Fruit fly (Drosophila melanogaster): ENCODE results near the gene CycY.
A peak's percentile ranks its signal among the peaks of the same experiment; 100 is the strongest.

CycY gene

dm6 chr2L:11807697-11808226 is 5.8 kb downstream of the CycY start (continued):
- TF ChIP-seq sc (optimal IDR thresholded peaks at IDR 0.05) (no peak), sc (GFP tag; optimal IDR thresholded peaks at IDR 0.05) (no peak), da (GFP tag; optimal IDR thresholded peaks at IDR 0.05) (no peak), CG32772 (GFP tag; IDR thresholded peaks at IDR 0.05) (no peak), shn (GFP tag; optimal IDR thresholded peaks at IDR 0.05) (peak; percentile 18), gfzf (GFP tag; optimal IDR thresholded peaks at IDR 0.05) (no peak), CG4328 (GFP tag; optimal IDR thresholded peaks at IDR 0.05) (no peak), Scr (GFP tag; IDR thresholded peaks at IDR 0.05; ENCODE audit: partially characterized antibody) (no peak; the same call in 1 of the 2 replicates), vvl (GFP tag; IDR thresholded peaks at IDR 0.05) (peak; percentile 60), dimm (GFP tag; IDR thresholded peaks at IDR 0.05) (no peak), Mes4 (GFP tag; optimal IDR thresholded peaks at IDR 0.05) (peak; percentile 48), Rfx (GFP tag; IDR thresholded peaks at IDR 0.05) (no peak; the same call in 1 of the 2 replicates), Dip3 (GFP tag; optimal IDR thresholded peaks at IDR 0.05) (peak; percentile 19), Ptx1 (GFP tag; IDR thresholded peaks at IDR 0.05) (no peak), ranshi (GFP tag; IDR thresholded peaks at IDR 0.05) (no peak; the same call in 1 of the 2 replicates), Med (GFP tag) (peak; percentile 94), CG16815 (GFP tag; optimal IDR thresholded peaks at IDR 0.05) (no peak), Taf1 (GFP tag; IDR thresholded peaks at IDR 0.05) (no peak), CG4854 (GFP tag; optimal IDR thresholded peaks at IDR 0.05) (no peak), twi (tag; optimal IDR thresholded peaks at IDR 0.05) (no peak), cg (GFP tag; optimal IDR thresholded peaks at IDR 0.05) (peak; percentile 98), repo (GFP tag; optimal IDR thresholded peaks at IDR 0.05) (peak; percentile 48), Sry-δ (GFP tag; optimal IDR thresholded peaks at IDR 0.05) (no peak), jing (GFP tag; optimal IDR thresholded peaks at IDR 0.05) (no peak), BtbVII (GFP tag; optimal IDR thresholded peaks at IDR 0.05) (no peak), Ssrp (tag; optimal IDR thresholded peaks at IDR 0.05) (no peak), Elba2 (GFP tag; optimal IDR thresholded peaks at IDR 0.05) (peak; percentile 71), hb (GFP tag; IDR thresholded peaks at IDR 0.05; ENCODE audit: partially characterized antibody) (no peak), nmo (GFP tag; optimal IDR thresholded peaks at IDR 0.05) (no peak), zen2 (GFP tag; IDR thresholded peaks at IDR 0.05; ENCODE audit: partially characterized antibody) (0 out of 3 replicates have a peak, but pooled peaks have one; percentile 31), CG8944 (GFP tag; optimal IDR thresholded peaks at IDR 0.05) (no peak), CG43689 (GFP tag; IDR thresholded peaks at IDR 0.05) (no peak), stc (GFP tag; IDR thresholded peaks at IDR 0.05) (no peak), sob (GFP tag; IDR thresholded peaks at IDR 0.05) (no peak; the same call in 1 of the 2 replicates), al (GFP tag; IDR thresholded peaks at IDR 0.05) (no peak), CG8388 (GFP tag; optimal IDR thresholded peaks at IDR 0.05) (no peak), eyg (GFP tag; optimal IDR thresholded peaks at IDR 0.05) (no peak), CG9817 (tag; optimal IDR thresholded peaks at IDR 0.05) (no peak), Dek (tag; optimal IDR thresholded peaks at IDR 0.05) (peak; percentile 27), Doc3 (GFP tag; IDR thresholded peaks at IDR 0.05; ENCODE audit: partially characterized antibody) (no peak), CG6791 (GFP tag; IDR thresholded peaks at IDR 0.05; ENCODE audit: partially characterized antibody) (peak; percentile 60; the same call in 1 of the 3 replicates), Nf-YB (GFP tag; optimal IDR thresholded peaks at IDR 0.05) (peak; percentile 32), prd (optimal IDR thresholded peaks at IDR 0.05) (no peak), prd (GFP tag; IDR thresholded peaks at IDR 0.05) (no peak), slou (GFP tag; optimal IDR thresholded peaks at IDR 0.05) (no peak), pros (GFP tag; optimal IDR thresholded peaks at IDR 0.05) (peak; percentile 93), Hr39 (optimal IDR thresholded peaks at IDR 0.05) (no peak), pnt (GFP tag; optimal IDR thresholded peaks at IDR 0.05) (no peak), Side (GFP tag; optimal IDR thresholded peaks at IDR 0.05) (peak; percentile 34), CG10274 (GFP tag; optimal IDR thresholded peaks at IDR 0.05) (no peak), CG1792 (GFP tag; optimal IDR thresholded peaks at IDR 0.05) (no peak), scrt (GFP tag; optimal IDR thresholded peaks at IDR 0.05) (peak; percentile 64)

All from whole organism, embryonic.